Worm (Caenorhabditis elegans): ENCODE data around the gene chtb-2.

- TF ChIP-seq zag-1 (tag; optimal IDR thresholded peaks at IDR 0.05) (no peak), duxl-1 (tag; optimal IDR thresholded peaks at IDR 0.05; ENCODE audit: poor library complexity) (no peak), egl-27 (tag; optimal IDR thresholded peaks at IDR 0.05) (no peak), nhr-28 (tag; optimal IDR thresholded peaks at IDR 0.05) (peak; percentile 24)
Observed at ce11 chrIII:6442305-6443125, 40.5 kb upstream of the chtb-2 start, which contains the start of gene mel-32.
